Fruit fly (Drosophila melanogaster) whole organism, embryonic: ENCODE data around the gene TfIIS.

ENCODE experiments used
- Adf1 ChIP-seq: fragments of 200-800 bp; sonication (Bioruptor generic); IDR thresholded peaks from 2 replicates; pipeline ENCODE4 v1.3.6; 2022; ENCODE audit warnings: missing biosample characterization, missing genetic modification characterization
- Asciz ChIP-seq: fragments of 200-800 bp; sonication (Bioruptor generic); optimal IDR thresholded peaks from 2 replicates; lab custom pipeline; 2017; ENCODE audit warnings: missing biosample characterization, mild to moderate bottlenecking, missing genetic modification characterization, missing genetic modification reagents
- Atf-2 ChIP-seq: fragments of 200-800 bp; sonication (Bioruptor generic); optimal IDR thresholded peaks from 2 replicates; lab custom pipeline; 2016; ENCODE audit warnings: missing biosample characterization, missing genetic modification characterization
- Bgb ChIP-seq: fragments of 200-800 bp; sonication (Bioruptor generic); IDR thresholded peaks from 2 replicates; pipeline ENCODE4 v1.3.6; 2022; ENCODE audit warnings: missing biosample characterization, missing genetic modification characterization; ENCODE audit not compliant: partially characterized antibody
- Blimp-1 ChIP-seq: fragments of 200-800 bp; sonication (Bioruptor generic); optimal IDR thresholded peaks from 3 replicates; lab custom pipeline; 2018; ENCODE audit warnings: missing biosample characterization, missing genetic modification characterization, mild to moderate bottlenecking, moderate library complexity, missing genetic modification reagents
- CG10366 ChIP-seq: fragments of 200-800 bp; sonication (Bioruptor generic); IDR thresholded peaks from 2 replicates; pipeline ENCODE4 v1.3.6; 2022; ENCODE audit warnings: missing biosample characterization, missing genetic modification characterization
- CG11695 ChIP-seq: fragments of 200-800 bp; sonication (Bioruptor generic); IDR thresholded peaks from 3 replicates; pipeline ENCODE4 v1.3.6; 2022; ENCODE audit warnings: missing biosample characterization, missing genetic modification characterization
- CG13775 ChIP-seq: fragments of 200-800 bp; sonication (Bioruptor generic); optimal IDR thresholded peaks from 3 replicates; lab custom pipeline; 2017; ENCODE audit warnings: missing biosample characterization, mild to moderate bottlenecking, missing genetic modification characterization
- CG1602 ChIP-seq: fragments of 200-800 bp; sonication (Bioruptor generic); optimal IDR thresholded peaks from 3 replicates; lab custom pipeline; 2016; ENCODE audit warnings: missing biosample characterization, missing genetic modification characterization
- CG31365 ChIP-seq: fragments of 200-800 bp; sonication (Bioruptor generic); optimal IDR thresholded peaks from 2 replicates; lab custom pipeline; 2018; ENCODE audit warnings: missing biosample characterization, mild to moderate bottlenecking, missing genetic modification characterization
- CG32767 ChIP-seq: fragments of 200-800 bp; sonication (Bioruptor generic); IDR thresholded peaks from 2 replicates; pipeline ENCODE4 v1.3.6; 2022; ENCODE audit warnings: missing biosample characterization, missing genetic modification characterization
- CG4707 ChIP-seq: fragments of 200-800 bp; sonication (Bioruptor generic); optimal IDR thresholded peaks from 2 replicates; lab custom pipeline; 2018; ENCODE audit warnings: missing biosample characterization, mild to moderate bottlenecking, missing genetic modification characterization, moderate library complexity
- CG5180 ChIP-seq: fragments of 200-800 bp; sonication (Bioruptor generic); optimal IDR thresholded peaks from 3 replicates; lab custom pipeline; 2017; ENCODE audit warnings: missing biosample characterization, missing genetic modification characterization, mild to moderate bottlenecking, moderate library complexity, missing genetic modification reagents
- CG6272 ChIP-seq: fragments of 200-800 bp; sonication (Bioruptor generic); IDR thresholded peaks from 2 replicates; pipeline ENCODE4 v1.3.6; 2022; ENCODE audit warnings: missing biosample characterization, missing genetic modification characterization
- CG7372 ChIP-seq: fragments of 200-800 bp; sonication (Bioruptor generic); IDR thresholded peaks from 2 replicates; pipeline ENCODE4 v1.3.6; 2022; ENCODE audit warnings: missing biosample characterization, missing genetic modification characterization
- Doc3 ChIP-seq: fragments of 200-800 bp; sonication (Bioruptor generic); IDR thresholded peaks from 3 replicates; pipeline ENCODE4 v1.3.6; 2022; ENCODE audit warnings: missing biosample characterization, missing genetic modification characterization; ENCODE audit not compliant: partially characterized antibody
- Drgx ChIP-seq: fragments of 200-800 bp; sonication (Bioruptor generic); IDR thresholded peaks from 2 replicates; pipeline ENCODE4 v1.3.6; 2022; ENCODE audit warnings: missing biosample characterization, missing genetic modification characterization
- Fer3 ChIP-seq: fragments of 200-800 bp; sonication (Bioruptor generic); optimal IDR thresholded peaks from 2 replicates; lab custom pipeline; 2018; ENCODE audit warnings: missing biosample characterization, mild to moderate bottlenecking, missing genetic modification characterization, moderate library complexity
- Hr51 ChIP-seq, 2 experiments: fragments of 200-800 bp; sonication (Bioruptor generic); optimal IDR thresholded peaks; 2 replicates in 1 of 2; 3 replicates in 1 of 2; lab custom pipeline; 2016 to 2018; ENCODE audit warnings: missing biosample characterization in 2 of 2, missing genetic modification characterization in 2 of 2, mild to moderate bottlenecking in 1 of 2, moderate library complexity in 1 of 2
- Med ChIP-seq: fragments of 200-800 bp; sonication (Bioruptor generic); peaks from one replicate; lab custom pipeline; 2016; ENCODE audit warnings: missing biosample characterization, missing genetic modification characterization, mild to moderate bottlenecking, inconsistent platforms, moderate library complexity
- Nf-YB ChIP-seq: fragments of 200-800 bp; sonication (Bioruptor generic); optimal IDR thresholded peaks from 3 replicates; lab custom pipeline; 2019; ENCODE audit warnings: missing biosample characterization, mild to moderate bottlenecking, missing genetic modification characterization, moderate library complexity
- Sry-δ ChIP-seq: fragments of 200-800 bp; sonication (Bioruptor generic); optimal IDR thresholded peaks from 2 replicates; lab custom pipeline; 2016; ENCODE audit warnings: missing biosample characterization, missing genetic modification characterization
- Ssrp ChIP-seq: fragments of 200-800 bp; sonication (Bioruptor generic); optimal IDR thresholded peaks from 2 replicates; lab custom pipeline; 2018; ENCODE audit warnings: missing biosample characterization, mild to moderate bottlenecking, missing genetic modification characterization, moderate library complexity
- Vsx1 ChIP-seq: fragments of 200-800 bp; sonication (Bioruptor generic); optimal IDR thresholded peaks from 2 replicates; lab custom pipeline; 2017; ENCODE audit warnings: missing biosample characterization, mild to moderate bottlenecking, missing genetic modification characterization, missing genetic modification reagents
- bbx ChIP-seq: fragments of 200-800 bp; sonication (Bioruptor generic); IDR thresholded peaks from 2 replicates; pipeline ENCODE4 v1.3.6; 2022; ENCODE audit warnings: missing biosample characterization, missing genetic modification characterization; ENCODE audit not compliant: partially characterized antibody
- cad ChIP-seq: fragments of >200 bp; optimal IDR thresholded peaks from 2 replicates; lab custom pipeline; 2017; ENCODE audit warnings: missing biosample characterization, missing genetic modification characterization
- chm ChIP-seq: fragments of 200-800 bp; sonication (Bioruptor generic); IDR thresholded peaks from 2 replicates; pipeline ENCODE4 v1.3.6; 2022; ENCODE audit warnings: missing biosample characterization, missing genetic modification characterization
- crc ChIP-seq: fragments of 200-800 bp; sonication (Bioruptor generic); optimal IDR thresholded peaks from 2 replicates; lab custom pipeline; 2016; ENCODE audit warnings: missing biosample characterization, missing genetic modification characterization
- dm ChIP-seq: fragments of 200-800 bp; sonication (Bioruptor generic); optimal IDR thresholded peaks from 3 replicates; lab custom pipeline; 2016; ENCODE audit warnings: missing biosample characterization, missing genetic modification characterization
- dpn ChIP-seq, 2 experiments: fragments of 200-800 bp; sonication (Bioruptor generic); optimal IDR thresholded peaks; 3 replicates each; lab custom pipeline; 2016; ENCODE audit warnings: missing biosample characterization in 2 of 2, missing genetic modification characterization in 2 of 2
- ewg ChIP-seq: fragments of 200-800 bp; sonication (Bioruptor generic); optimal IDR thresholded peaks from 3 replicates; lab custom pipeline; 2017; ENCODE audit warnings: mild to moderate bottlenecking, missing biosample characterization, missing genetic modification reagents, missing genetic modification characterization
- fru ChIP-seq: fragments of >200 bp; optimal IDR thresholded peaks from 2 replicates; lab custom pipeline; 2017
- grn ChIP-seq: fragments of 200-800 bp; sonication (Bioruptor generic); optimal IDR thresholded peaks from 3 replicates; lab custom pipeline; 2017; ENCODE audit warnings: missing biosample characterization, missing genetic modification characterization
- kay ChIP-seq: fragments of 200-800 bp; sonication (Bioruptor generic); optimal IDR thresholded peaks from 2 replicates; lab custom pipeline; 2016; ENCODE audit warnings: missing biosample characterization, missing genetic modification characterization
- ken ChIP-seq: fragments of 200-800 bp; sonication (Bioruptor generic); IDR thresholded peaks from 3 replicates; pipeline ENCODE4 v1.3.6; 2022; ENCODE audit warnings: missing biosample characterization, missing genetic modification characterization
- klu ChIP-seq: fragments of 200-800 bp; sonication (Bioruptor generic); IDR thresholded peaks from 2 replicates; pipeline ENCODE4 v1.3.6; 2022; ENCODE audit warnings: missing biosample characterization, missing genetic modification characterization
- lab ChIP-seq: fragments of 200-800 bp; sonication (Bioruptor generic); optimal IDR thresholded peaks from 3 replicates; lab custom pipeline; 2017; ENCODE audit warnings: missing biosample characterization, missing genetic modification characterization, mild to moderate bottlenecking, moderate library complexity, missing genetic modification reagents
- nau ChIP-seq: fragments of 200-800 bp; sonication (Bioruptor generic); optimal IDR thresholded peaks from 3 replicates; lab custom pipeline; 2017; ENCODE audit warnings: missing biosample characterization, mild to moderate bottlenecking, missing genetic modification characterization, missing genetic modification reagents
- onecut ChIP-seq: fragments of 200-800 bp; sonication (Bioruptor generic); IDR thresholded peaks from 2 replicates; pipeline ENCODE4 v1.3.6; 2022; ENCODE audit warnings: missing biosample characterization, missing genetic modification characterization
- pros ChIP-seq: fragments of 200-800 bp; sonication (Bioruptor generic); optimal IDR thresholded peaks from 3 replicates; lab custom pipeline; 2019; ENCODE audit warnings: missing biosample characterization, mild to moderate bottlenecking, missing genetic modification characterization, moderate library complexity
- run ChIP-seq: fragments of 200-800 bp; sonication (Bioruptor generic); optimal IDR thresholded peaks from 3 replicates; lab custom pipeline; 2018; ENCODE audit warnings: missing biosample characterization, mild to moderate bottlenecking, missing genetic modification characterization
- slbo ChIP-seq: fragments of 200-800 bp; sonication (Bioruptor generic); IDR thresholded peaks from 2 replicates; pipeline ENCODE4 v1.3.6; 2022; ENCODE audit warnings: missing biosample characterization, missing genetic modification characterization
- so ChIP-seq: fragments of 200-800 bp; sonication (Bioruptor generic); IDR thresholded peaks from 3 replicates; pipeline ENCODE4 v1.3.6; 2022; ENCODE audit warnings: missing biosample characterization, missing genetic modification characterization
- sqz ChIP-seq: fragments of 200-800 bp; sonication (Bioruptor generic); optimal IDR thresholded peaks from 3 replicates; lab custom pipeline; 2018; ENCODE audit warnings: missing biosample characterization, mild to moderate bottlenecking, missing genetic modification characterization
- sr ChIP-seq: fragments of 200-800 bp; sonication (Bioruptor generic); IDR thresholded peaks from 3 replicates; pipeline ENCODE4 v1.3.6; 2022; ENCODE audit warnings: missing biosample characterization, missing genetic modification characterization
- tap ChIP-seq: fragments of 200-800 bp; optimal IDR thresholded peaks from 3 replicates; lab custom pipeline; 2019; ENCODE audit warnings: missing biosample characterization, mild to moderate bottlenecking, missing genetic modification characterization, moderate library complexity
- tgo ChIP-seq: fragments of 200-800 bp; sonication (Bioruptor generic); IDR thresholded peaks from 3 replicates; pipeline ENCODE4 v1.3.6; 2022; ENCODE audit warnings: missing biosample characterization, missing genetic modification characterization
- tio ChIP-seq: fragments of 200-800 bp; sonication (Bioruptor generic); optimal IDR thresholded peaks from 2 replicates; lab custom pipeline; 2017; ENCODE audit warnings: missing biosample characterization, missing genetic modification characterization, inconsistent platforms
- toy ChIP-seq: fragments of 200-800 bp; sonication (Bioruptor generic); IDR thresholded peaks from 2 replicates; pipeline ENCODE4 v1.3.6; 2022; ENCODE audit warnings: missing biosample characterization, missing genetic modification characterization
- wek ChIP-seq: fragments of 200-800 bp; sonication (Bioruptor generic); optimal IDR thresholded peaks from 3 replicates; lab custom pipeline; 2018; ENCODE audit warnings: missing biosample characterization, mild to moderate bottlenecking, missing genetic modification characterization, moderate library complexity
- zf30C ChIP-seq: fragments of 200-800 bp; sonication (Bioruptor generic); optimal IDR thresholded peaks from 3 replicates; lab custom pipeline; 2018; ENCODE audit warnings: missing biosample characterization, mild to moderate bottlenecking, missing genetic modification characterization

Gene TfIIS

dm6 chr2L:15060580-15061005, at the start of gene TfIIS (continued):
- TF ChIP-seq Hr51 (GFP tag; optimal IDR thresholded peaks at IDR 0.05; lab: Kevin White, UChicago) (peak; percentile 37 to 45), tap (tag; lab: Kevin White, UChicago) (no peak), lab (GFP tag; lab: Kevin White, UChicago) (no peak), CG11695 (GFP tag; lab: Robert Waterston, UW) (no peak), nau (GFP tag; lab: Kevin White, UChicago) (no peak), kay (GFP tag; lab: Kevin White, UChicago) (no peak), Atf-2 (no peak), pros (GFP tag; lab: Kevin White, UChicago) (no peak), sr (GFP tag; lab: Robert Waterston, UW) (no peak), toy (GFP tag; lab: Robert Waterston, UW) (no peak), CG7372 (no peak), Fer3 (tag; lab: Kevin White, UChicago) (no peak), tio (no peak), Nf-YB (GFP tag; lab: Kevin White, UChicago) (peak; percentile 12), Vsx1 (GFP tag; lab: Kevin White, UChicago) (peak; percentile 84), dm (GFP tag; lab: Kevin White, UChicago) (peak; percentile 74), crc (GFP tag; lab: Kevin White, UChicago) (no peak), wek (GFP tag; lab: Kevin White, UChicago) (peak; percentile 27), CG32767 (GFP tag; lab: Robert Waterston, UW) (peak; percentile 66; the same call in 1 of the 2 replicates), chm (GFP tag; lab: Robert Waterston, UW) (no peak), Sry-δ (GFP tag; lab: Kevin White, UChicago) (peak; percentile 67), CG1602 (no peak), ken (GFP tag; lab: Robert Waterston, UW) (no peak), Doc3 (GFP tag; lab: Robert Waterston, UW) (no peak), tgo (no peak), CG6272 (GFP tag; lab: Robert Waterston, UW) (no peak), so (GFP tag; lab: Robert Waterston, UW) (no peak), klu (GFP tag; lab: Robert Waterston, UW) (no peak), CG5180 (GFP tag; lab: Kevin White, UChicago) (no peak), dpn (GFP tag; optimal IDR thresholded peaks at IDR 0.05; lab: Kevin White, UChicago) (peak in 1 of 2 experiments; percentile 22), Bgb (GFP tag; lab: Robert Waterston, UW) (peak; percentile 48; the same call in 1 of the 2 replicates), Drgx (GFP tag; lab: Robert Waterston, UW) (0 out of 2 replicates have a peak, but pooled peaks have one; percentile 30), Med (peak; percentile 85), grn (GFP tag; lab: Kevin White, UChicago) (no peak), slbo (peak; percentile 29; the same call in 1 of the 2 replicates), Adf1 (GFP tag; lab: Robert Waterston, UW) (peak; percentile 13; the same call in 1 of the 2 replicates), onecut (GFP tag; lab: Robert Waterston, UW) (no peak), Asciz (no peak), CG31365 (tag; lab: Kevin White, UChicago) (peak; percentile 98), zf30C (GFP tag; lab: Kevin White, UChicago) (no peak), CG10366 (no peak), run (no peak), sqz (GFP tag; lab: Kevin White, UChicago) (peak; percentile 67), cad (GFP tag; lab: Kevin White, UChicago) (no peak), Blimp-1 (no peak), Ssrp (no peak), ewg (GFP tag; lab: Kevin White, UChicago) (no peak), CG4707 (no peak), bbx (peak; percentile 17; the same call in 1 of the 2 replicates), CG13775 (GFP tag; lab: Kevin White, UChicago) (no peak), fru (no peak)
